Fruit fly (Drosophila melanogaster): ENCODE data around the gene PIG-Q.

- TF ChIP-seq pan (optimal IDR thresholded peaks at IDR 0.05): no peak
- no peak for TF ChIP-seq psq (optimal IDR thresholded peaks at IDR 0.05)
- TF ChIP-seq usp (GFP tag; optimal IDR thresholded peaks at IDR 0.05): no peak
Measured at dm6 chrX:16321037-16321436, 37.9 kb upstream of the PIG-Q start.
